Fruit fly (Drosophila melanogaster): Measurements from ENCODE around the gene grn.

- no peak for TF ChIP-seq hbn (GFP tag; IDR thresholded peaks at IDR 0.05; ENCODE audit: partially characterized antibody)
- TF ChIP-seq CG4328 (GFP tag; optimal IDR thresholded peaks at IDR 0.05): no peak
- TF ChIP-seq ewg (GFP tag; optimal IDR thresholded peaks at IDR 0.05): no peak
- TF ChIP-seq E2f2 (GFP tag; IDR thresholded peaks at IDR 0.05): no peak
- TF ChIP-seq Max (GFP tag; optimal IDR thresholded peaks at IDR 0.05): no peak
Observed at dm6 chr3R:8193120-8193519, 11.9 kb upstream of the grn start.

Measured in whole organism, embryonic.